Worm (Caenorhabditis elegans): Measurements from ENCODE around the gene F54H12.5.

- TF ChIP-seq ztf-11 (tag; optimal IDR thresholded peaks at IDR 0.05): no peak
- TF ChIP-seq zag-1 (tag; optimal IDR thresholded peaks at IDR 0.05): no peak
- TF ChIP-seq snpc-4 (tag; optimal IDR thresholded peaks at IDR 0.05): no peak
- no peak for TF ChIP-seq nhr-12 (tag; optimal IDR thresholded peaks at IDR 0.05)
- TF ChIP-seq elt-3 (tag; optimal IDR thresholded peaks at IDR 0.05): no peak
These were observed 23.2 kb downstream of the F54H12.5 start, which contains the start of gene col-90 for ce11 chrIII:7948802-7949201.

All from whole organism, L2 larva.